Fruit fly (Drosophila melanogaster): ENCODE data around the gene CG43335.

DNA sequence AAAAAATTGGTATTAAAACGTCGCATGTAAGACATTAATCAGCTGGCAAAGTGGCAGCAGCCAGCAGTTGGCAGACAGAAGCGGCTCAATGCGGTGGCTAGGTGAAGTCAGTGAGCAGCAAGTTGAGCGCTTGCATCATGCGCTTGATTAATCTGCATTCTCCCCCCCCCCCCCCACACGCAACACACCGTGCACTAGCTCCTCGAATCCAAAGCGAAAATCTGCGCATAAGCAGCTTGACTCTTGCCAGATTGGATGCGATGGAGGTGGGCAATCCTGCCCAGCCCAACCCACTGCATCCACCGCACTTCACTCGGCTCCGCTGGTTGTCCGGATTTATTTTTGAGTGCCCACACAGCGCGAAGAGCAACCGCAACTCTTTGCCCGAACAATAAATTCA lies 8.0 kb upstream of the CG43335 start:
- TF ChIP-seq pan (optimal IDR thresholded peaks at IDR 0.05) (no peak), psq (optimal IDR thresholded peaks at IDR 0.05) (no peak), usp (GFP tag; optimal IDR thresholded peaks at IDR 0.05) (no peak), EcR (GFP tag; optimal IDR thresholded peaks at IDR 0.05) (no peak), Dll (optimal IDR thresholded peaks at IDR 0.05) (no peak)
